Fruit fly (Drosophila melanogaster): ENCODE data around the gene spn-A.

Gene spn-A

dm6 chr3R:30050448-30050847 is 5.4 kb downstream of the spn-A start (continued):
- TF ChIP-seq CG3838 (GFP tag; optimal IDR thresholded peaks at IDR 0.05) (no peak), Nf-YB (GFP tag; optimal IDR thresholded peaks at IDR 0.05) (no peak)

dm6 chr3R:30046029-30047001 is 9.5 kb downstream of the spn-A start, which contains the start of the genes RpL32 and CG7943:
TSS of gene RpL32 (minus strand) at chr3R:30046161.
TSS of gene CG7943 (plus strand) at chr3R:30046470.
- TF ChIP-seq Bteb2 (GFP tag; optimal IDR thresholded peaks at IDR 0.05), result peak; percentile 92
- TF ChIP-seq Hey (tag; optimal IDR thresholded peaks at IDR 0.05), result peak; percentile 89
- TF ChIP-seq sc (optimal IDR thresholded peaks at IDR 0.05), result no peak
- TF ChIP-seq sc (GFP tag; optimal IDR thresholded peaks at IDR 0.05), result peak; percentile 75
- TF ChIP-seq gcm2 (GFP tag; optimal IDR thresholded peaks at IDR 0.05), result peak; percentile 85
- TF ChIP-seq Dad (GFP tag; optimal IDR thresholded peaks at IDR 0.05), result peak; percentile 97
- peak; percentile 74 for TF ChIP-seq sd (tag; optimal IDR thresholded peaks at IDR 0.05)
- peak; percentile 97 for TF ChIP-seq CG8944 (GFP tag; optimal IDR thresholded peaks at IDR 0.05)
- TF ChIP-seq CG3163 (GFP tag; optimal IDR thresholded peaks at IDR 0.05), result peak; percentile 78
- peak; percentile 97 for TF ChIP-seq CG34422 (GFP tag; IDR thresholded peaks at IDR 0.05)
- TF ChIP-seq Deaf1 (tag; optimal IDR thresholded peaks at IDR 0.05), result peak; percentile 71
- peak; percentile 93 for TF ChIP-seq pho (GFP tag; optimal IDR thresholded peaks at IDR 0.05)
- TF ChIP-seq CG31365 (tag; optimal IDR thresholded peaks at IDR 0.05), result peak; percentile 84
- peak; percentile 94 for TF ChIP-seq C15 (GFP tag; IDR thresholded peaks at IDR 0.05)
- peak; percentile 76 for TF ChIP-seq Oli (tag; optimal IDR thresholded peaks at IDR 0.05)
- TF ChIP-seq sens-2 (GFP tag; IDR thresholded peaks at IDR 0.05), result peak; percentile 96
- TF ChIP-seq CG12236 (GFP tag; optimal IDR thresholded peaks at IDR 0.05), result peak; percentile 87
- TF ChIP-seq corto (GFP tag; optimal IDR thresholded peaks at IDR 0.05), result no peak
- peak; percentile 77 for TF ChIP-seq CG12744 (GFP tag; optimal IDR thresholded peaks at IDR 0.05)
- TF ChIP-seq CG9437 (GFP tag; optimal IDR thresholded peaks at IDR 0.05), result peak; percentile 76
- peak; percentile 91 for TF ChIP-seq CG13894 (tag; optimal IDR thresholded peaks at IDR 0.05)
- no peak for TF ChIP-seq fru (optimal IDR thresholded peaks at IDR 0.05)
- TF ChIP-seq CG11723 (GFP tag; optimal IDR thresholded peaks at IDR 0.05), result peak; percentile 87
- TF ChIP-seq CG12219 (GFP tag; optimal IDR thresholded peaks at IDR 0.05), result peak; percentile 77
- TF ChIP-seq CG11398 (GFP tag; optimal IDR thresholded peaks at IDR 0.05), result peak; percentile 86
- TF ChIP-seq Chrac-16 (GFP tag; optimal IDR thresholded peaks at IDR 0.05), result peak; percentile 81
- TF ChIP-seq CG7745 (tag; optimal IDR thresholded peaks at IDR 0.05), result no peak
- TF ChIP-seq NC2β (GFP tag; optimal IDR thresholded peaks at IDR 0.05), result peak; percentile 98
- peak; percentile 91 for TF ChIP-seq CG8290 (GFP tag; optimal IDR thresholded peaks at IDR 0.05)
- peak in 1 of 2 experiments; percentile 95 for TF ChIP-seq CG8290 (tag; optimal IDR thresholded peaks at IDR 0.05)
- TF ChIP-seq hkb (optimal IDR thresholded peaks at IDR 0.05), result peak; percentile 62
- peak; percentile 96 for TF ChIP-seq hkb (GFP tag; IDR thresholded peaks at IDR 0.05)
- peak; percentile 96 for TF ChIP-seq pb (GFP tag; optimal IDR thresholded peaks at IDR 0.05)
- peak; percentile 84 to 94 for TF ChIP-seq Hr51 (GFP tag; optimal IDR thresholded peaks at IDR 0.05)
- peak; percentile 53 for TF ChIP-seq CG15073 (GFP tag; optimal IDR thresholded peaks at IDR 0.05)
- TF ChIP-seq CG2120 (GFP tag; optimal IDR thresholded peaks at IDR 0.05), result peak; percentile 92
- TF ChIP-seq CG13123 (GFP tag; optimal IDR thresholded peaks at IDR 0.05), result peak; percentile 83
- TF ChIP-seq Opbp (GFP tag; IDR thresholded peaks at IDR 0.05; ENCODE audit: partially characterized antibody), result peak; percentile 100
- peak; percentile 100 for TF ChIP-seq HLH4C (GFP tag; IDR thresholded peaks at IDR 0.05; ENCODE audit: partially characterized antibody)
- peak; percentile 79; the same call in 2 of the 3 replicates for TF ChIP-seq CG2199 (GFP tag; IDR thresholded peaks at IDR 0.05)
- TF ChIP-seq psq (GFP tag; optimal IDR thresholded peaks at IDR 0.05), result peak; percentile 62
- TF ChIP-seq maf-S (GFP tag; optimal IDR thresholded peaks at IDR 0.05), result peak; percentile 92
- peak; percentile 88 for TF ChIP-seq aop (GFP tag; IDR thresholded peaks at IDR 0.05)
- TF ChIP-seq fd3F (GFP tag; optimal IDR thresholded peaks at IDR 0.05), result peak; percentile 85
- peak; percentile 100 for TF ChIP-seq CG34224 (GFP tag; IDR thresholded peaks at IDR 0.05; ENCODE audit: partially characterized antibody)
- peak; percentile 80 for TF ChIP-seq grn (GFP tag; optimal IDR thresholded peaks at IDR 0.05)
